Fruit fly (Drosophila melanogaster): ENCODE data around the gene CG6144.

The CG6144 gene

DNA sequence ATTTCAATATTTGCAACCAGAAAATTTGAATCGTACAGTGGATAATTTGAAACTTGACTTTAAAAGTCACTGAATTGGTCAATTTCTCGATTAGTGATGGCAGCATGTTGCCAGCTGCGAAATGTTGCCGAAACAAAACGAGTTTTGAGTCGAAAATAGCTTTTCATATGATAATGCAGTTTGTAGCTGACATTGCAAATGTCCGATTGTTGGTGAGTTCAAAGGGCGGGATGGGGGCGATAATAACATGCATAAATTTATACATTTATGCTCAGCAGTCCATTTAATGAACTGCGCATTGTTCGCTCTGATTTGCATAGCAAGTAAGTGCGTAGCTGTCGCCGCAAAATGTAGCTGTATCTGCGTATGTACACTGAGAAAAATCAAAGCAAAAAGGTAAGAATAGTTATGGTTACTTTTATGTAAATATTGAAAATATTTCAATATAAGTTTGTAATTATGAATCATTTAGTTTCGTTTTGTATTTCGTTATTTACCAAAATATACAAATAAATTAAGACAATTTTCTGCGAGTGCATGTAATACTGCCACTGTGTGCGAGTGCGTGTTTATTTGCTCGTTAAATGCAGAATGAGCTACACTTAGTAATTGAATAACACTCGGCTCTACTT is 38.6 kb downstream of the CG6144 start, which contains the start of gene Lip4 (continued):
- peak; percentile 62 for TF ChIP-seq CG12219 (GFP tag; optimal IDR thresholded peaks at IDR 0.05)
- TF ChIP-seq mirr (GFP tag; optimal IDR thresholded peaks at IDR 0.05): no peak
- no peak for TF ChIP-seq Elba2 (GFP tag; optimal IDR thresholded peaks at IDR 0.05)
- 0 out of 3 replicates have a peak, but pooled peaks have one; percentile 35 for TF ChIP-seq CG11560 (tag; IDR thresholded peaks at IDR 0.05)
- peak; percentile 8 for TF ChIP-seq CG7928 (GFP tag; optimal IDR thresholded peaks at IDR 0.05)
- no peak for TF ChIP-seq dati (GFP tag; IDR thresholded peaks at IDR 0.05)
- TF ChIP-seq CG4360 (GFP tag; IDR thresholded peaks at IDR 0.05): peak; percentile 41; the same call in 1 of the 2 replicates
- TF ChIP-seq CG14710 (tag; optimal IDR thresholded peaks at IDR 0.05): peak; percentile 63
- TF ChIP-seq bsh (GFP tag; optimal IDR thresholded peaks at IDR 0.05): peak in 1 of 2 experiments; percentile 67
- TF ChIP-seq cas (GFP tag; IDR thresholded peaks at IDR 0.05): peak; percentile 55; the same call in 1 of the 2 replicates
- no peak for TF ChIP-seq CG14860 (GFP tag; IDR thresholded peaks at IDR 0.05; ENCODE audit: partially characterized antibody)
- TF ChIP-seq fru (optimal IDR thresholded peaks at IDR 0.05): no peak
- TF ChIP-seq CG1024 (GFP tag; IDR thresholded peaks at IDR 0.05): peak; percentile 65
- peak; percentile 73; the same call in 1 of the 2 replicates for TF ChIP-seq CG3847 (GFP tag; IDR thresholded peaks at IDR 0.05)
- peak; percentile 38; the same call in 1 of the 2 replicates for TF ChIP-seq ro (GFP tag; IDR thresholded peaks at IDR 0.05)
- TF ChIP-seq Sox100B (GFP tag; optimal IDR thresholded peaks at IDR 0.05): peak; percentile 73
- TF ChIP-seq CG10267 (tag; optimal IDR thresholded peaks at IDR 0.05): peak; percentile 61
- peak; percentile 54 for TF ChIP-seq CrebB (tag; optimal IDR thresholded peaks at IDR 0.05)
- TF ChIP-seq HLHmδ (GFP tag; optimal IDR thresholded peaks at IDR 0.05): no peak
- peak; percentile 66; the same call in 1 of the 3 replicates for TF ChIP-seq CG3726 (GFP tag; IDR thresholded peaks at IDR 0.05)
- peak; percentile 50 for TF ChIP-seq chn (GFP tag; optimal IDR thresholded peaks at IDR 0.05)
- TF ChIP-seq Nf-YB (GFP tag; optimal IDR thresholded peaks at IDR 0.05): peak; percentile 48
- TF ChIP-seq ATbp (GFP tag; optimal IDR thresholded peaks at IDR 0.05): peak; percentile 22
- TF ChIP-seq CG12942 (GFP tag; optimal IDR thresholded peaks at IDR 0.05): peak; percentile 46
- peak; percentile 90 for TF ChIP-seq Med (GFP tag)
- TF ChIP-seq CG31388 (GFP tag; optimal IDR thresholded peaks at IDR 0.05): peak; percentile 31
- peak; percentile 8 for TF ChIP-seq CG6854 (GFP tag; optimal IDR thresholded peaks at IDR 0.05)
- peak; percentile 18 for TF ChIP-seq CG3407 (GFP tag; optimal IDR thresholded peaks at IDR 0.05)
- no peak for TF ChIP-seq pita (GFP tag; optimal IDR thresholded peaks at IDR 0.05)
- peak; percentile 83 for TF ChIP-seq lmd (GFP tag; IDR thresholded peaks at IDR 0.05)
- peak; percentile 83 for TF ChIP-seq CG13424 (tag; optimal IDR thresholded peaks at IDR 0.05)
- peak; percentile 80 for TF ChIP-seq CG13296 (GFP tag; optimal IDR thresholded peaks at IDR 0.05)
- TF ChIP-seq CG15073 (GFP tag; optimal IDR thresholded peaks at IDR 0.05): peak; percentile 32
- TF ChIP-seq Fer1 (GFP tag; optimal IDR thresholded peaks at IDR 0.05): peak; percentile 85
- no peak; the same call in 2 of the 3 replicates for TF ChIP-seq CG6175 (GFP tag; IDR thresholded peaks at IDR 0.05)
- no peak for TF ChIP-seq CG8478 (optimal IDR thresholded peaks at IDR 0.05)
- peak; percentile 76 for TF ChIP-seq Oli (tag; optimal IDR thresholded peaks at IDR 0.05)
- peak; percentile 81 for TF ChIP-seq CG12391 (tag; optimal IDR thresholded peaks at IDR 0.05)
- TF ChIP-seq NC2α (GFP tag; optimal IDR thresholded peaks at IDR 0.05): no peak
- peak; percentile 36 for TF ChIP-seq CG16863 (GFP tag; optimal IDR thresholded peaks at IDR 0.05)
- no peak for TF ChIP-seq ham (GFP tag; IDR thresholded peaks at IDR 0.05)
- peak; percentile 55; the same call in 1 of the 2 replicates for TF ChIP-seq E2f2 (GFP tag; IDR thresholded peaks at IDR 0.05)
- TF ChIP-seq Dek (tag; optimal IDR thresholded peaks at IDR 0.05): peak; percentile 61
- peak; percentile 7 for TF ChIP-seq CG3995 (GFP tag; optimal IDR thresholded peaks at IDR 0.05)
- peak; percentile 14 for TF ChIP-seq fu2 (GFP tag; optimal IDR thresholded peaks at IDR 0.05)
- TF ChIP-seq Chrac-16 (GFP tag; optimal IDR thresholded peaks at IDR 0.05): peak; percentile 50
- no peak for TF ChIP-seq z (GFP tag; IDR thresholded peaks at IDR 0.05)
- TF ChIP-seq slbo (GFP tag; IDR thresholded peaks at IDR 0.05): peak; percentile 83
- TF ChIP-seq CG17385 (GFP tag; optimal IDR thresholded peaks at IDR 0.05): peak; percentile 70
- peak; percentile 82 for TF ChIP-seq CG14441 (GFP tag; IDR thresholded peaks at IDR 0.05)
- no peak for TF ChIP-seq Hr39 (optimal IDR thresholded peaks at IDR 0.05)

Measured in whole organism, embryonic.